Worm (Caenorhabditis elegans): ENCODE measurements around the gene hlh-25.

DNA sequence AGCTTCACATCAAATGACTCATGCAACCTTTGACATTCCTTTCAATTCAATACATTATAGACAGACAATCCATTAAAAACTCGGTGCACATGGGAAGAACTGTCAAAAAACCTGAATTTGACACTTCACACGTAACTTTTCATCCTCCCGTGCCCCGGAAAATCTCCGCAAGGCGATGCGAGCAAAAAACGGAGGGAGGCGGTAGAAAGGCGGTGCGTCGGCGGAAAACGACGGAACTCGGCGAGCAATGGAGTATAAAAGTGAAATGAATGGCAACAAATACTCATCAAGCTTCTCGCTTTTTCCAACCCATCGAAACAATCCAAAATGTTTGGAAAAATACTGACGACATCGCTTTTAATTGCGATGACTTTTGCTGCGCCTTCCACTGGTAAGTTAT lies 43.0 kb downstream of the hlh-25 start, which contains the start of gene T25E4.1:
- TF ChIP-seq dao-5 (tag; optimal IDR thresholded peaks at IDR 0.05) (no peak), him-1 (tag; optimal IDR thresholded peaks at IDR 0.05) (no peak), W03F9.2 (tag; optimal IDR thresholded peaks at IDR 0.05) (no peak)
